Worm (Caenorhabditis elegans) whole organism, L3 larva: ENCODE measurements around the gene srsx-11.

Experiments
- aly-2 ChIP-seq: fragments of 150-350 bp; optimal IDR thresholded peaks from 2 replicates; lab custom pipeline; 2014; ENCODE audit warnings: missing biosample characterization, missing genetic modification characterization
- ama-1 ChIP-seq: fragments of 150-350 bp; optimal IDR thresholded peaks from 2 replicates; lab custom pipeline; 2018
- ceh-9 ChIP-seq: sonication (generic microtip); optimal IDR thresholded peaks from 2 replicates; lab custom pipeline; 2018; ENCODE audit warnings: missing biosample characterization, missing genetic modification characterization
- elt-3 ChIP-seq, 3 experiments: fragments of 150-350 bp in 1 of 3; sonication (generic microtip) in 2 of 3; optimal IDR thresholded peaks; 2 replicates in 2 of 3; 4 replicates in 1 of 3; lab custom pipeline; 2014 to 2017; ENCODE audit warnings: missing biosample characterization in 3 of 3, missing genetic modification characterization in 3 of 3
- lin-15B ChIP-seq: fragments of 150-350 bp; optimal IDR thresholded peaks from 2 replicates; lab custom pipeline; 2014; ENCODE audit warnings: missing biosample characterization, missing genetic modification characterization
- nhr-12 ChIP-seq: fragments of 150-350 bp; optimal IDR thresholded peaks from 2 replicates; lab custom pipeline; 2014; ENCODE audit warnings: missing biosample characterization, missing genetic modification characterization
- nhr-25 ChIP-seq: sonication (generic microtip); optimal IDR thresholded peaks from 2 replicates; lab custom pipeline; 2017; ENCODE audit warnings: missing biosample characterization, missing genetic modification characterization
- zag-1 ChIP-seq: fragments of 150-350 bp; optimal IDR thresholded peaks from 2 replicates; lab custom pipeline; 2014; ENCODE audit warnings: missing biosample characterization, missing genetic modification characterization

DNA sequence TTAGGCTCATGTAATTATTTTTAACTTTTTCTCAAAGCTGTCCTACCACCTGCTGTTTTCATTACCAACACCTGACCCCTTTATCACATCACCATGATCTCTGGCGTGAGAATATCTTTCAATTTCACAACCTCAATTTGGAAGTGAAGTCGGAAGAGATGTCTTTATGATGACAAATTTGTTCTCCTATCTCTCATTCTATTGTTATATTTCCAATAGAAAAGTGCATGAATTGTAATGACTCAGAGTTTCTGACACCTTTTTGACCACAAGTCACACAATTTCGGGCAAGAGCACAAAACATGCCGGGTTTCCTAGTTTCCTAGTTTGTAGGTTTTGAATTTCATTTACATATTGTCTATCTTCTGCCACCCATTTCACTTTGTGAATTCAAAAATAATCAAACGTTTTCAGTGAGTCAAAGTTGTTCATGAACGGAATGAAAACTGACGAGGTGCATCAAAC is 39.9 kb upstream of the srsx-11 start, which contains the start of gene srr-4:
- no peak for TF ChIP-seq elt-3 (tag; optimal IDR thresholded peaks at IDR 0.05; lab: Kevin White, UChicago)
- no peak for TF ChIP-seq nhr-25 (tag; lab: Kevin White, UChicago)
- no peak for TF ChIP-seq ceh-9 (tag; lab: Kevin White, UChicago)
- TF ChIP-seq ama-1 (lab: Kevin White, UChicago) = no peak
- TF ChIP-seq aly-2 (tag; lab: Kevin White, UChicago) = no peak
- TF ChIP-seq lin-15B (tag; lab: Kevin White, UChicago) = no peak
- no peak for TF ChIP-seq nhr-12 (tag; lab: Kevin White, UChicago)
- TF ChIP-seq zag-1 (tag; lab: Kevin White, UChicago) = no peak
